Worm (Caenorhabditis elegans): ENCODE results near the gene col-105.
"Not testable (repeated sequence)": the region's sequence is repeated elsewhere in the genome, so short reads cannot be mapped to it uniquely, and the experiment has no call there.

col-105 gene

ce11 chrIV:1346981-1347380, 12.0 kb downstream of the col-105 start, which contains the start of gene rfc-2:
Gene rfc-2 (plus strand): TSS chrIV:1347314.
- peak; percentile 63 for TF ChIP-seq dpl-1 (GFP tag; optimal IDR thresholded peaks at IDR 0.05)
- no peak for TF ChIP-seq aly-2 (tag; optimal IDR thresholded peaks at IDR 0.05)
- TF ChIP-seq T26A8.4 (GFP tag; IDR thresholded peaks at IDR 0.05): no peak
- no peak for TF ChIP-seq lin-1 (GFP tag; IDR thresholded peaks at IDR 0.05)
- no peak for TF ChIP-seq daf-16 (GFP tag; optimal IDR thresholded peaks at IDR 0.05)
- no peak for TF ChIP-seq daf-16 (tag; optimal IDR thresholded peaks at IDR 0.05)
- no peak for TF ChIP-seq nhr-76 (tag; optimal IDR thresholded peaks at IDR 0.05)
- no peak for TF ChIP-seq nhr-11 (tag; optimal IDR thresholded peaks at IDR 0.05)
- TF ChIP-seq fos-1 (tag; optimal IDR thresholded peaks at IDR 0.05): no peak
- no peak for TF ChIP-seq dmd-8 (GFP tag; IDR thresholded peaks at IDR 0.05)
- peak in 1 of 2 experiments; percentile 42 for TF ChIP-seq lsy-2 (tag; optimal IDR thresholded peaks at IDR 0.05)
- no peak for TF ChIP-seq snpc-4 (tag; optimal IDR thresholded peaks at IDR 0.05)
- TF ChIP-seq aha-1 (tag): peak; percentile 94
- no peak for TF ChIP-seq zfp-3 (GFP tag; conservative IDR thresholded peaks at IDR 0.05)
- TF ChIP-seq unc-130 (GFP tag; optimal IDR thresholded peaks at IDR 0.05): peak; percentile 35
- no peak for TF ChIP-seq unc-62 (GFP tag; optimal IDR thresholded peaks at IDR 0.05 in 1 of 2)
- TF ChIP-seq unc-62 (tag; optimal IDR thresholded peaks at IDR 0.05): no peak
- peak; percentile 47; the same call in 1 of the 2 replicates for TF ChIP-seq lin-38 (GFP tag; IDR thresholded peaks at IDR 0.05)
- TF ChIP-seq set-16 (GFP tag; IDR thresholded peaks at IDR 0.05): no peak
- no peak for TF ChIP-seq saeg-2 (GFP tag; IDR thresholded peaks at IDR 0.05)
- peak; percentile 12 for TF ChIP-seq hlh-30 (tag; optimal IDR thresholded peaks at IDR 0.05; ENCODE audit: insufficient read depth)
- TF ChIP-seq mes-2 (tag; optimal IDR thresholded peaks at IDR 0.05; ENCODE audit: poor library complexity, severe bottlenecking): peak; percentile 95
- TF ChIP-seq ces-1 (GFP tag; optimal IDR thresholded peaks at IDR 0.05): no peak
- TF ChIP-seq daf-8 (GFP tag; IDR thresholded peaks at IDR 0.05): no peak
- TF ChIP-seq dmd-6 (GFP tag; IDR thresholded peaks at IDR 0.05): peak; percentile 18; the same call in 1 of the 2 replicates
- no peak for TF ChIP-seq tra-1 (GFP tag; IDR thresholded peaks at IDR 0.05)
- TF ChIP-seq hif-1 (tag; optimal IDR thresholded peaks at IDR 0.05): peak in 1 of 2 experiments; percentile 67
- TF ChIP-seq dmd-9 (GFP tag; IDR thresholded peaks at IDR 0.05): no peak
- TF ChIP-seq lim-7 (GFP tag; IDR thresholded peaks at IDR 0.05): no peak
- TF ChIP-seq mxl-3 (GFP tag; optimal IDR thresholded peaks at IDR 0.05): no peak
- no peak for TF ChIP-seq sdz-12 (GFP tag; optimal IDR thresholded peaks at IDR 0.05)
- no peak for TF ChIP-seq ceh-62 (tag; optimal IDR thresholded peaks at IDR 0.05)
- peak; percentile 27 for TF ChIP-seq mep-1 (tag; optimal IDR thresholded peaks at IDR 0.05)
- TF ChIP-seq spr-3 (GFP tag; optimal IDR thresholded peaks at IDR 0.05): no peak

ce11 chrIV:1345421-1345820, 13.6 kb downstream of the col-105 start:
- peak; percentile 77 for TF ChIP-seq set-16 (GFP tag; IDR thresholded peaks at IDR 0.05)

ce11 chrIV:1343379-1343778, 15.6 kb downstream of the col-105 start, which contains the start of gene F58F6.5:
Gene F58F6.5 (plus strand): TSS chrIV:1343679.
- not testable (repeated sequence) for TF ChIP-seq zfp-3 (GFP tag; conservative IDR thresholded peaks at IDR 0.05); dve-1 (tag; optimal IDR thresholded peaks at IDR 0.05; ENCODE audit: insufficient read depth); zip-11 (GFP tag; IDR thresholded peaks at IDR 0.05)

ce11 chrIV:1340788-1341187, 18.2 kb downstream of the col-105 start, which contains the start of gene F58F6.6:
Gene F58F6.6 (plus strand): TSS chrIV:1341088.
- not testable (repeated sequence) for TF ChIP-seq nhr-42 (GFP tag; IDR thresholded peaks at IDR 0.05); duxl-1 (tag; optimal IDR thresholded peaks at IDR 0.05; ENCODE audit: poor library complexity); F37D6.2 (tag; optimal IDR thresholded peaks at IDR 0.05)
